Worm (Caenorhabditis elegans): ENCODE measurements around the gene F49F1.11.

The F49F1.11 gene

ce11 chrIV:4115634-4116033 lies 25.6 kb downstream of the F49F1.11 start, which contains the start of the genes F49F1.4 and F49F1.2:
Gene F49F1.4, minus strand, starts transcription at chrIV:4115734.
Gene F49F1.2, plus strand, starts transcription at chrIV:4115943.
- TF ChIP-seq mxl-3 (GFP tag; optimal IDR thresholded peaks at IDR 0.05) (no peak), aha-1 (tag) (no peak), ceh-44 (GFP tag; IDR thresholded peaks at IDR 0.05) (no peak), unc-39 (tag; optimal IDR thresholded peaks at IDR 0.05) (no peak), nhr-77 (tag; optimal IDR thresholded peaks at IDR 0.05) (no peak), dve-1 (tag; optimal IDR thresholded peaks at IDR 0.05; ENCODE audit: insufficient read depth) (no peak), dmd-9 (GFP tag; IDR thresholded peaks at IDR 0.05) (no peak), T20F7.1 (GFP tag; optimal IDR thresholded peaks at IDR 0.05) (no peak), ceh-32 (tag; optimal IDR thresholded peaks at IDR 0.05; ENCODE audit: poor library complexity) (no peak), lin-39 (tag; optimal IDR thresholded peaks at IDR 0.05) (no peak), unc-62 (GFP tag; optimal IDR thresholded peaks at IDR 0.05 in 1 of 2) (no peak), unc-62 (tag; optimal IDR thresholded peaks at IDR 0.05) (no peak), lin-13 (GFP tag; optimal IDR thresholded peaks at IDR 0.05) (no peak), Y5F2A.4 (GFP tag; optimal IDR thresholded peaks at IDR 0.05) (no peak), nhr-25 (tag; optimal IDR thresholded peaks at IDR 0.05; ENCODE audit: borderline replicate concordance, insufficient read depth) (no peak)

- no peak for TF ChIP-seq vab-7 (GFP tag; IDR thresholded peaks at IDR 0.05)
- no peak for TF ChIP-seq saeg-2 (GFP tag; IDR thresholded peaks at IDR 0.05)
- TF ChIP-seq unc-130 (GFP tag; optimal IDR thresholded peaks at IDR 0.05) = no peak
- TF ChIP-seq T20F7.1 (GFP tag; optimal IDR thresholded peaks at IDR 0.05) = no peak
- TF ChIP-seq F49E8.2 (tag; optimal IDR thresholded peaks at IDR 0.05; ENCODE audit: borderline replicate concordance) = no peak
- no peak for TF ChIP-seq zfp-3 (GFP tag; conservative IDR thresholded peaks at IDR 0.05)
- no peak for TF ChIP-seq ces-1 (GFP tag; optimal IDR thresholded peaks at IDR 0.05)
- no peak for TF ChIP-seq lin-13 (GFP tag; optimal IDR thresholded peaks at IDR 0.05)
- no peak for TF ChIP-seq ceh-20 (GFP tag; IDR thresholded peaks at IDR 0.05)
- TF ChIP-seq daf-8 (GFP tag; IDR thresholded peaks at IDR 0.05) = no peak
These were observed 26.7 kb downstream of the F49F1.11 start, which contains the start of gene F49F1.15 for ce11 chrIV:4114526-4114925. Gene F49F1.15, minus strand, starts transcription at chrIV:4114626.

- TF ChIP-seq cey-2 (tag; optimal IDR thresholded peaks at IDR 0.05; ENCODE audit: borderline replicate concordance, insufficient read depth) (no peak), spr-3 (GFP tag; optimal IDR thresholded peaks at IDR 0.05) (no peak), ceh-44 (GFP tag; IDR thresholded peaks at IDR 0.05) (no peak), F44E2.7 (GFP tag; IDR thresholded peaks at IDR 0.05) (no peak), T26A8.4 (GFP tag; IDR thresholded peaks at IDR 0.05) (no peak), nhr-41 (GFP tag; IDR thresholded peaks at IDR 0.05) (no peak), ceh-28 (tag; optimal IDR thresholded peaks at IDR 0.05) (no peak), zip-11 (GFP tag; IDR thresholded peaks at IDR 0.05) (no peak), nhr-11 (tag; optimal IDR thresholded peaks at IDR 0.05) (no peak), set-16 (GFP tag; IDR thresholded peaks at IDR 0.05) (no peak), daf-12 (tag; optimal IDR thresholded peaks at IDR 0.05) (no peak), madf-9 (GFP tag; conservative IDR thresholded peaks at IDR 0.05) (no peak), zfp-3 (GFP tag; conservative IDR thresholded peaks at IDR 0.05) (no peak), snpc-1.2 (GFP tag; IDR thresholded peaks at IDR 0.05) (no peak)
These were observed 28.8 kb downstream of the F49F1.11 start, which contains the start of gene F49F1.14 for ce11 chrIV:4112387-4112786. Gene F49F1.14, minus strand, starts transcription at chrIV:4112487.

ce11 chrIV:4108767-4109166 lies 32.4 kb downstream of the F49F1.11 start, which contains the start of gene C35B1.7:
Gene C35B1.7, plus strand, starts transcription at chrIV:4109067.
- TF ChIP-seq Y5F2A.4 (GFP tag; optimal IDR thresholded peaks at IDR 0.05) (no peak), lin-38 (GFP tag; IDR thresholded peaks at IDR 0.05) (no peak), gei-8 (GFP tag; optimal IDR thresholded peaks at IDR 0.05) (no peak), nhr-10 (tag; optimal IDR thresholded peaks at IDR 0.05) (no peak), nhr-11 (tag; optimal IDR thresholded peaks at IDR 0.05) (no peak), madf-9 (GFP tag; conservative IDR thresholded peaks at IDR 0.05) (no peak), arid-1 (GFP tag; conservative IDR thresholded peaks at IDR 0.05) (no peak), daf-12 (tag; optimal IDR thresholded peaks at IDR 0.05) (no peak), ztf-7 (tag; optimal IDR thresholded peaks at IDR 0.05) (no peak), skn-1 (tag; optimal IDR thresholded peaks at IDR 0.05) (no peak), dmd-8 (GFP tag; IDR thresholded peaks at IDR 0.05) (no peak), daf-19 (GFP tag; conservative IDR thresholded peaks at IDR 0.05) (no peak), lin-13 (GFP tag; optimal IDR thresholded peaks at IDR 0.05) (no peak), ceh-62 (tag; optimal IDR thresholded peaks at IDR 0.05) (no peak), F49E8.2 (tag; optimal IDR thresholded peaks at IDR 0.05; ENCODE audit: borderline replicate concordance) (no peak), unc-39 (tag; optimal IDR thresholded peaks at IDR 0.05) (no peak), R02D3.7 (tag; optimal IDR thresholded peaks at IDR 0.05) (no peak), dmd-6 (GFP tag; IDR thresholded peaks at IDR 0.05) (no peak)

All from whole organism, L4 larva.